Worm (Caenorhabditis elegans): ENCODE results near the gene ZK418.6.

DNA sequence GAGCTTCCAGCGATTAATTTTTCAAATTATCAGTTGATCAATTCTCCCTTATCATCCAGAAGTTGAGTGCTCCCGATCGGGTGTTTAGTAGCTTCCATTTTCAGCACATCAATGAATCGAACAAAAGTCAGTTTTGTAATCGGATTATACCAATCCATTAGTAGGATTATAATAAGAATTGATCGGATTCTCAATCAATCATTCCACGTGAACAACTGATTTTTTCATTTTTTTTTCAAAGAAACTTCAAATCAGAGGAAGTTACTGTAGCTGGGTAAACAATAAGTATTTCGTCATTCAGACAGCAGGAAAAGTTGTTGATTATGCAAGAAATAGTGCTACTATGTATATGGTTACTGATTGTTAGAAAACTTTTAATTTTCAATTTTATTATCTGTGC, 28.2 kb upstream of the ZK418.6 start:
- TF ChIP-seq unc-39 (tag; optimal IDR thresholded peaks at IDR 0.05) (no peak), tbx-2 (tag; optimal IDR thresholded peaks at IDR 0.05) (no peak), elt-2 (tag; optimal IDR thresholded peaks at IDR 0.05) (peak; percentile 72), ama-1 (optimal IDR thresholded peaks at IDR 0.05) (no peak), mml-1 (tag; optimal IDR thresholded peaks at IDR 0.05) (no peak), ZK546.5 (tag; optimal IDR thresholded peaks at IDR 0.05) (no peak), zag-1 (tag; optimal IDR thresholded peaks at IDR 0.05) (no peak)

Measured in whole organism, L3 larva.